Worm (Caenorhabditis elegans) whole organism, young adult: Measurements from ENCODE around the gene fox-1.

Experiments used
- B0336.3 ChIP-seq: fragments of 200-800 bp; sonication (Bioruptor generic); IDR thresholded peaks from 2 replicates; pipeline ENCODE4 v1.3.6; 2022; ENCODE audit warnings: missing genetic modification characterization, missing compliant biosample characterization
- F22D6.2 ChIP-seq: sonication (generic microtip); optimal IDR thresholded peaks from 2 replicates; lab custom pipeline; 2016; ENCODE audit warnings: mild to moderate bottlenecking, missing genetic modification characterization, missing compliant biosample characterization
- F55B11.4 ChIP-seq: sonication (generic microtip); optimal IDR thresholded peaks from 2 replicates; lab custom pipeline; 2016; ENCODE audit warnings: missing compliant biosample characterization, missing genetic modification characterization, borderline replicate concordance; ENCODE audit not compliant: insufficient read depth
- Y79H2A.3 ChIP-seq: fragments of 200-800 bp; sonication (Bioruptor generic); conservative IDR thresholded peaks from 2 replicates; pipeline ENCODE4 v1.3.6; 2022; ENCODE audit warnings: missing genetic modification reagents, missing genetic modification characterization, missing compliant biosample characterization
- Y95B8A.8 ChIP-seq: fragments of 200-800 bp; sonication (Bioruptor generic); IDR thresholded peaks from 2 replicates; pipeline ENCODE4 v1.3.6; 2022; ENCODE audit warnings: missing genetic modification reagents, missing genetic modification characterization, missing compliant biosample characterization
- aptf-3 ChIP-seq: fragments of 200-800 bp; sonication (Bioruptor generic); IDR thresholded peaks from 2 replicates; pipeline ENCODE4 v1.3.6; 2022; ENCODE audit warnings: missing genetic modification characterization, missing compliant biosample characterization
- attf-3 ChIP-seq: fragments of 200-800 bp; sonication (Bioruptor generic); conservative IDR thresholded peaks from 2 replicates; pipeline ENCODE4 v1.3.6; 2022; ENCODE audit warnings: missing genetic modification reagents, missing genetic modification characterization, missing compliant biosample characterization
- attf-5 ChIP-seq: fragments of 200-800 bp; sonication (Bioruptor generic); optimal IDR thresholded peaks from 2 replicates; lab custom pipeline; 2018; ENCODE audit warnings: mild to moderate bottlenecking, missing genetic modification characterization, missing compliant biosample characterization
- cebp-1 ChIP-seq, 2 experiments: fragments of 200-800 bp in 1 of 2; sonication (Bioruptor generic) in 1 of 2; sonication (generic microtip) in 1 of 2; IDR thresholded peaks in 1 of 2; optimal IDR thresholded peaks in 1 of 2; 2 replicates each; pipeline versions ENCODE4 v1.3.6 to Lab custom; 2017 to 2022; ENCODE audit warnings: missing compliant biosample characterization in 2 of 2, missing genetic modification characterization in 2 of 2, mild to moderate bottlenecking in 1 of 2, missing genetic modification reagents in 1 of 2, moderate library complexity in 1 of 2
- ceh-100 ChIP-seq: fragments of 200-800 bp; sonication (Bioruptor generic); IDR thresholded peaks from 2 replicates; pipeline ENCODE4 v1.3.6; 2022; ENCODE audit warnings: missing genetic modification reagents, missing genetic modification characterization, missing compliant biosample characterization
- ceh-40 ChIP-seq: fragments of 200-800 bp; sonication (Bioruptor generic); IDR thresholded peaks from 2 replicates; pipeline ENCODE4 v1.3.6; 2022; ENCODE audit warnings: missing genetic modification characterization, missing compliant biosample characterization
- chd-7 ChIP-seq: sonication (generic microtip); optimal IDR thresholded peaks from 2 replicates; lab custom pipeline; 2016; ENCODE audit warnings: mild to moderate bottlenecking, missing genetic modification characterization, moderate library complexity, missing compliant biosample characterization
- dox-1 ChIP-seq: fragments of 200-800 bp; sonication (Bioruptor generic); IDR thresholded peaks from 2 replicates; pipeline ENCODE4 v1.3.6; 2022; ENCODE audit warnings: missing genetic modification reagents, missing genetic modification characterization, missing compliant biosample characterization
- hmg-20 ChIP-seq: fragments of 200-800 bp; sonication (Bioruptor generic); IDR thresholded peaks from 2 replicates; pipeline ENCODE4 v1.3.6; 2022; ENCODE audit warnings: missing genetic modification reagents, missing genetic modification characterization, missing compliant biosample characterization
- hsf-1 ChIP-seq: fragments of 200-800 bp; sonication (Bioruptor generic); IDR thresholded peaks from 2 replicates; pipeline ENCODE4 v1.3.6; 2022; ENCODE audit warnings: missing genetic modification reagents, missing genetic modification characterization, missing compliant biosample characterization
- lsl-1 ChIP-seq: fragments of 200-800 bp; sonication (Bioruptor generic); optimal IDR thresholded peaks from 2 replicates; lab custom pipeline; 2018; ENCODE audit warnings: mild to moderate bottlenecking, missing genetic modification characterization, moderate library complexity, missing compliant biosample characterization
- lsy-27 ChIP-seq: sonication (generic microtip); optimal IDR thresholded peaks from 2 replicates; lab custom pipeline; 2017; ENCODE audit warnings: missing genetic modification characterization, mild to moderate bottlenecking, missing compliant biosample characterization, antibody characterized with exemption, missing genotype, borderline replicate concordance; ENCODE audit not compliant: insufficient read depth
- mcd-1 ChIP-seq: fragments of 200-800 bp; sonication (Bioruptor generic); IDR thresholded peaks from 2 replicates; pipeline ENCODE4 v1.3.6; 2022; ENCODE audit warnings: missing genetic modification reagents, missing genetic modification characterization, missing compliant biosample characterization
- nhr-80 ChIP-seq: sonication (generic microtip); optimal IDR thresholded peaks from 2 replicates; lab custom pipeline; 2016; ENCODE audit warnings: missing genetic modification characterization, missing compliant biosample characterization
- pbrm-1 ChIP-seq: fragments of 200-800 bp; sonication (Bioruptor generic); IDR thresholded peaks from 2 replicates; pipeline ENCODE4 v1.3.6; 2022; ENCODE audit warnings: missing genetic modification reagents, missing genetic modification characterization, missing compliant biosample characterization
- pha-4 ChIP-seq: fragments of 150-350 bp; sonication (generic microtip); optimal IDR thresholded peaks from 2 replicates; lab custom pipeline; 2014; ENCODE audit warnings: missing biosample characterization, missing genetic modification reagents, missing genetic modification characterization
- rec-8 ChIP-seq, 2 experiments: sonication (generic microtip); optimal IDR thresholded peaks; 2 replicates each; lab custom pipeline; 2016; ENCODE audit warnings: mild to moderate bottlenecking in 2 of 2, missing genetic modification characterization in 2 of 2, missing genetic modification reagents in 2 of 2, missing genotype in 2 of 2, missing biosample characterization in 1 of 2, missing compliant biosample characterization in 1 of 2, moderate library complexity in 1 of 2
- sptf-2 ChIP-seq: fragments of 200-800 bp; sonication (Bioruptor generic); optimal IDR thresholded peaks from 2 replicates; lab custom pipeline; 2018; ENCODE audit warnings: mild to moderate bottlenecking, missing genetic modification characterization, missing compliant biosample characterization
- tbx-9 ChIP-seq: sonication (generic microtip); optimal IDR thresholded peaks from 2 replicates; lab custom pipeline; 2016; ENCODE audit warnings: borderline replicate concordance, missing genetic modification characterization, inconsistent platforms, missing compliant biosample characterization
- zfh-2 ChIP-seq: fragments of 200-800 bp; sonication (Bioruptor generic); conservative IDR thresholded peaks from 2 replicates; pipeline ENCODE4 v1.3.6; 2022; ENCODE audit warnings: missing genetic modification reagents, missing genetic modification characterization, missing compliant biosample characterization
- zim-3 ChIP-seq: sonication (generic microtip); optimal IDR thresholded peaks from 2 replicates; lab custom pipeline; 2017; ENCODE audit warnings: mild to moderate bottlenecking, missing genetic modification characterization, moderate library complexity, missing compliant biosample characterization
- ztf-22 ChIP-seq: fragments of 200-800 bp; sonication (Bioruptor generic); optimal IDR thresholded peaks from 2 replicates; lab custom pipeline; 2018; ENCODE audit warnings: mild to moderate bottlenecking, missing genetic modification characterization, moderate library complexity, missing compliant biosample characterization

fox-1 gene

ce11 chrX:2443304-2443703, 16.4 kb downstream of the fox-1 start, which contains the start of gene T07D1.3:
TSS of gene T07D1.3 (minus strand) at chrX:2443404.
- TF ChIP-seq attf-3 (no peak), nhr-80 (no peak), lsy-27 (tag; lab: Kevin White, UChicago) (no peak), ztf-22 (GFP tag; lab: Kevin White, UChicago) (no peak), F22D6.2 (tag; lab: Kevin White, UChicago) (no peak), rec-8 (tag; optimal IDR thresholded peaks at IDR 0.05; lab: Kevin White, UChicago) (no peak), tbx-9 (no peak), ceh-40 (GFP tag; lab: Robert Waterston, UW) (no peak), hmg-20 (GFP tag; lab: Robert Waterston, UW) (no peak), zim-3 (tag; lab: Kevin White, UChicago) (no peak), dox-1 (no peak)

ce11 chrX:2441163-2441562, 18.5 kb downstream of the fox-1 start:
- TF ChIP-seq chd-7 = no peak
- no peak for TF ChIP-seq hsf-1 (GFP tag; lab: Robert Waterston, UW)
- TF ChIP-seq Y95B8A.8 = no peak
- no peak for TF ChIP-seq ceh-100
- no peak for TF ChIP-seq zfh-2
- TF ChIP-seq lsl-1 (GFP tag; lab: Kevin White, UChicago) = no peak
- TF ChIP-seq sptf-2 (GFP tag; lab: Kevin White, UChicago) = no peak
- TF ChIP-seq, all 124 proteins: peak for 0

- TF ChIP-seq cebp-1 (GFP tag; IDR thresholded peaks at IDR 0.05; lab: Robert Waterston, UW) (peak; percentile 92), cebp-1 (tag; optimal IDR thresholded peaks at IDR 0.05; lab: Kevin White, UChicago) (peak; percentile 95), F55B11.4 (tag; lab: Kevin White, UChicago) (no peak), nhr-80 (peak; percentile 67), pha-4 (tag; lab: Kevin White, UChicago) (peak; percentile 44)
These were observed 20.0 kb downstream of the fox-1 start for ce11 chrX:2439728-2440127.

- no peak for TF ChIP-seq aptf-3 (GFP tag; lab: Robert Waterston, UW)
- TF ChIP-seq hsf-1 (GFP tag; lab: Robert Waterston, UW) = no peak
- TF ChIP-seq pha-4 (tag; lab: Kevin White, UChicago) = no peak
- TF ChIP-seq Y79H2A.3 (GFP tag; lab: Robert Waterston, UW) = no peak
- TF ChIP-seq mcd-1 (GFP tag; lab: Robert Waterston, UW) = no peak
- TF ChIP-seq F55B11.4 (tag; lab: Kevin White, UChicago) = no peak
- no peak for TF ChIP-seq hmg-20 (GFP tag; lab: Robert Waterston, UW)
- TF ChIP-seq pbrm-1 (GFP tag; lab: Robert Waterston, UW) = no peak
- no peak for TF ChIP-seq attf-5
These were observed 20.4 kb downstream of the fox-1 start for ce11 chrX:2439309-2439708.

- TF ChIP-seq B0336.3 (GFP tag; lab: Robert Waterston, UW) = no peak
- no peak for TF ChIP-seq aptf-3 (GFP tag; lab: Robert Waterston, UW)
These were observed 20.8 kb downstream of the fox-1 start, which contains the start of gene gid-2 for ce11 chrX:2438857-2439256. TSS of gene gid-2 (minus strand) at chrX:2438957.

ce11 chrX:2435353-2435752, 24.3 kb downstream of the fox-1 start:
- TF ChIP-seq sptf-2 (GFP tag; lab: Kevin White, UChicago) (no peak), nhr-80 (peak; percentile 63), cebp-1 (GFP tag; IDR thresholded peaks at IDR 0.05; lab: Robert Waterston, UW) (no peak), cebp-1 (tag; optimal IDR thresholded peaks at IDR 0.05; lab: Kevin White, UChicago) (no peak)
